Fruit fly (Drosophila melanogaster): ENCODE measurements around the gene SNF4Agamma.

SNF4Agamma gene

DNA sequence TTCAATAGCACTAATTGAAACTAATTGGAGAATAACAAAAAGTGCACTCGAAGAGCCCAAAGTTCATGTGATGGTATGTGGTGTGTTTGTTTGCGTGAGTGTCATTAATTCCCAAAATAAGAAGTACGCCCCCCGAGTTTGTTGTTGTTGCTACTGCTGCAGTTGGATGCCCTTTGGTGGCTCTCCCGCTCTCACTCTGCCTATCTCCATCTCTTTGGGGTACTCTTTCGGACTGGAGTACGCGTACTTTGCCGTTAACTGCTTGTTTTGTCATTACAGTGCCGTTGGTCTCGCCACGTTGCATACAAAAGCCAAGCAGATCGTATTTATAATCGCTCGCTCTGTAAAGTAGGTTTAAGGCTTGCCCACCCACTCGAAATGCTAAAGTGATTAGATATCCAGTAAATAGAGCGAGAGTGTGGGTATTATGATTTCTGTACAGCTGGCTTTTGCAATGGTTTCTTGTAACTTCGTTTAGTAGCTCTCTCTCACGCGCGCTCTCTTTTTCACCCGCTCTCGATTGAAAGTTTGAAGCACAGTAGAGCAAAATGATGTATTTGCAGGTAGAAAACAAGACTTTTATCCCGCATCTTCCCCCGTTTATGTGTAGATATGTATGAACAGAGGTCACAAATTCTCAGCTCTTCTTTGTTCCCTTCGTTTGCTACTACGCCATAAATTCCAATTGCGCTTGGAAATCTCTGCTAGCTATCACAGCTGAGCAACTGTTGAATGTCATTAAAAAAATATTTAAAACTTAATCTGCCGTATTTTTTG is 28.4 kb upstream of the SNF4Agamma start (continued):
- TF ChIP-seq ato (GFP tag; IDR thresholded peaks at IDR 0.05; ENCODE audit: partially characterized antibody) (no peak), vvl (GFP tag; IDR thresholded peaks at IDR 0.05) (no peak), CG8359 (GFP tag; optimal IDR thresholded peaks at IDR 0.05; ENCODE audit: borderline replicate concordance) (no peak), Hr78 (GFP tag; optimal IDR thresholded peaks at IDR 0.05) (no peak), lilli (GFP tag; optimal IDR thresholded peaks at IDR 0.05) (peak; percentile 22), CG9876 (GFP tag; optimal IDR thresholded peaks at IDR 0.05) (no peak), CG11504 (tag; optimal IDR thresholded peaks at IDR 0.05) (peak; percentile 60), CG32772 (GFP tag; IDR thresholded peaks at IDR 0.05) (0 out of 2 replicates have a peak, but pooled peaks have one; percentile 30), CG2120 (GFP tag; optimal IDR thresholded peaks at IDR 0.05) (peak; percentile 27), CG16863 (GFP tag; optimal IDR thresholded peaks at IDR 0.05) (no peak), CG17361 (GFP tag; IDR thresholded peaks at IDR 0.05) (no peak), kah (GFP tag; optimal IDR thresholded peaks at IDR 0.05) (no peak), HmgD (GFP tag; optimal IDR thresholded peaks at IDR 0.05) (no peak), peb (GFP tag; IDR thresholded peaks at IDR 0.05) (no peak), stwl (tag; optimal IDR thresholded peaks at IDR 0.05) (no peak), amos (GFP tag; IDR thresholded peaks at IDR 0.05; ENCODE audit: partially characterized antibody) (no peak), psq (GFP tag; optimal IDR thresholded peaks at IDR 0.05) (no peak), CG14710 (tag; optimal IDR thresholded peaks at IDR 0.05) (no peak), cato (GFP tag; optimal IDR thresholded peaks at IDR 0.05; ENCODE audit: borderline replicate concordance) (no peak), CG18262 (tag; optimal IDR thresholded peaks at IDR 0.05) (peak; percentile 14), CG34422 (GFP tag; IDR thresholded peaks at IDR 0.05) (0 out of 3 replicates have a peak, but pooled peaks have one; percentile 7), Fer2 (tag; optimal IDR thresholded peaks at IDR 0.05) (no peak), Hr51 (GFP tag; optimal IDR thresholded peaks at IDR 0.05) (peak in 1 of 2 experiments; percentile 72), D19A (tag; optimal IDR thresholded peaks at IDR 0.05) (no peak), dm (GFP tag; optimal IDR thresholded peaks at IDR 0.05) (no peak), zfh2 (GFP tag; optimal IDR thresholded peaks at IDR 0.05) (no peak), CG6272 (GFP tag; IDR thresholded peaks at IDR 0.05) (no peak), mam (GFP tag; optimal IDR thresholded peaks at IDR 0.05) (no peak), croc (GFP tag; conservative IDR thresholded peaks at IDR 0.05) (no peak), CG4820 (GFP tag; optimal IDR thresholded peaks at IDR 0.05) (no peak), gem (tag; optimal IDR thresholded peaks at IDR 0.05) (peak; percentile 69), Pdp1 (GFP tag; optimal IDR thresholded peaks at IDR 0.05) (no peak), HLHmδ (GFP tag; optimal IDR thresholded peaks at IDR 0.05) (no peak), Lim3 (GFP tag; IDR thresholded peaks at IDR 0.05) (no peak), CG9817 (tag; optimal IDR thresholded peaks at IDR 0.05) (peak; percentile 15), Fer3 (tag; optimal IDR thresholded peaks at IDR 0.05) (peak; percentile 14), Dref (GFP tag; IDR thresholded peaks at IDR 0.05) (no peak), ttk (GFP tag; IDR thresholded peaks at IDR 0.05) (0 out of 2 replicates have a peak, but pooled peaks have one; percentile 10), Gug (GFP tag; IDR thresholded peaks at IDR 0.05) (no peak), CG12942 (GFP tag; optimal IDR thresholded peaks at IDR 0.05) (no peak), CG6654 (GFP tag; optimal IDR thresholded peaks at IDR 0.05) (no peak), CG7928 (GFP tag; optimal IDR thresholded peaks at IDR 0.05) (no peak), Camta (GFP tag; optimal IDR thresholded peaks at IDR 0.05) (no peak), D (optimal IDR thresholded peaks at IDR 0.05) (no peak), D (GFP tag; optimal IDR thresholded peaks at IDR 0.05) (peak; percentile 5), otp (GFP tag; IDR thresholded peaks at IDR 0.05) (no peak), sens (GFP tag) (peak; percentile 87), ro (GFP tag; IDR thresholded peaks at IDR 0.05) (no peak), Meics (GFP tag; optimal IDR thresholded peaks at IDR 0.05) (peak; percentile 63), CG15696 (tag; optimal IDR thresholded peaks at IDR 0.05) (no peak)
